Fruit fly (Drosophila melanogaster) whole organism, embryonic: ENCODE data around the gene Fibp.

Experiments used
- Ada2b ChIP-seq: fragments of 200-800 bp; sonication (Bioruptor generic); IDR thresholded peaks from 2 replicates; pipeline ENCODE4 v1.3.6; 2022; ENCODE audit warnings: missing biosample characterization, missing genetic modification characterization
- Antp ChIP-seq: fragments of 200-800 bp; sonication (Bioruptor generic); optimal IDR thresholded peaks from 3 replicates; lab custom pipeline; 2016; ENCODE audit warnings: missing biosample characterization, missing genetic modification characterization
- Atf-2 ChIP-seq: fragments of 200-800 bp; sonication (Bioruptor generic); optimal IDR thresholded peaks from 2 replicates; lab custom pipeline; 2016; ENCODE audit warnings: missing biosample characterization, missing genetic modification characterization
- C15 ChIP-seq: fragments of 200-800 bp; sonication (Bioruptor generic); IDR thresholded peaks from 3 replicates; pipeline ENCODE4 v1.3.6; 2022; ENCODE audit warnings: missing biosample characterization, missing genetic modification characterization
- CG10654 ChIP-seq: fragments of 200-800 bp; sonication (Bioruptor generic); optimal IDR thresholded peaks from 2 replicates; lab custom pipeline; 2016; ENCODE audit warnings: missing biosample characterization, missing genetic modification characterization
- CG12071 ChIP-seq: fragments of 200-800 bp; sonication (Bioruptor generic); optimal IDR thresholded peaks from 3 replicates; lab custom pipeline; 2018; ENCODE audit warnings: missing biosample characterization, mild to moderate bottlenecking, missing genetic modification characterization
- CG12659 ChIP-seq: fragments of 200-800 bp; sonication (Bioruptor generic); optimal IDR thresholded peaks from 3 replicates; lab custom pipeline; 2017; ENCODE audit warnings: mild to moderate bottlenecking, missing biosample characterization, missing genetic modification reagents, missing genetic modification characterization
- CG1647 ChIP-seq: fragments of 200-800 bp; sonication (Bioruptor generic); optimal IDR thresholded peaks from 3 replicates; lab custom pipeline; 2016; ENCODE audit warnings: missing biosample characterization, missing genetic modification characterization
- CG17328 ChIP-seq: fragments of 200-800 bp; sonication (Bioruptor generic); IDR thresholded peaks from 2 replicates; pipeline ENCODE4 v1.3.6; 2022; ENCODE audit warnings: missing biosample characterization, missing genetic modification characterization
- CG17568 ChIP-seq: fragments of 200-800 bp; sonication (Bioruptor generic); optimal IDR thresholded peaks from 2 replicates; lab custom pipeline; 2018; ENCODE audit warnings: missing biosample characterization, mild to moderate bottlenecking, missing genetic modification characterization, moderate library complexity
- CG17912 ChIP-seq: fragments of 200-800 bp; sonication (Bioruptor generic); optimal IDR thresholded peaks from 2 replicates; lab custom pipeline; 2018; ENCODE audit warnings: missing biosample characterization, mild to moderate bottlenecking, missing genetic modification characterization
- CG32767 ChIP-seq: fragments of 200-800 bp; sonication (Bioruptor generic); IDR thresholded peaks from 2 replicates; pipeline ENCODE4 v1.3.6; 2022; ENCODE audit warnings: missing biosample characterization, missing genetic modification characterization
- CG6272 ChIP-seq: fragments of 200-800 bp; sonication (Bioruptor generic); IDR thresholded peaks from 2 replicates; pipeline ENCODE4 v1.3.6; 2022; ENCODE audit warnings: missing biosample characterization, missing genetic modification characterization
- CG7357 ChIP-seq: fragments of 200-800 bp; sonication (Bioruptor generic); IDR thresholded peaks from 3 replicates; pipeline ENCODE4 v1.3.6; 2022; ENCODE audit warnings: missing biosample characterization, missing genetic modification characterization
- CG8281 ChIP-seq: fragments of 200-800 bp; sonication (Bioruptor generic); optimal IDR thresholded peaks from 2 replicates; lab custom pipeline; 2018; ENCODE audit warnings: missing biosample characterization, mild to moderate bottlenecking, missing genetic modification characterization, moderate library complexity
- Dad ChIP-seq: fragments of 200-800 bp; sonication (Bioruptor generic); optimal IDR thresholded peaks from 3 replicates; lab custom pipeline; 2016; ENCODE audit warnings: missing biosample characterization, missing genetic modification characterization
- Dip2 ChIP-seq: fragments of 200-800 bp; sonication (Bioruptor generic); IDR thresholded peaks from 2 replicates; pipeline ENCODE4 v1.3.6; 2022; ENCODE audit warnings: missing biosample characterization, missing genetic modification characterization
- Dp ChIP-seq: fragments of 200-800 bp; sonication (Bioruptor generic); optimal IDR thresholded peaks from 2 replicates; lab custom pipeline; 2018; ENCODE audit warnings: missing biosample characterization, mild to moderate bottlenecking, missing genetic modification characterization, moderate library complexity
- E2f2 ChIP-seq: fragments of 200-800 bp; sonication (Bioruptor generic); IDR thresholded peaks from 2 replicates; pipeline ENCODE4 v1.3.6; 2022; ENCODE audit warnings: missing biosample characterization, missing genetic modification characterization
- Ets65A ChIP-seq: fragments of 200-800 bp; sonication (Bioruptor generic); peaks from one replicate; lab custom pipeline; 2016; ENCODE audit warnings: missing biosample characterization, missing genetic modification characterization
- HmgD ChIP-seq: fragments of 200-800 bp; sonication (Bioruptor generic); optimal IDR thresholded peaks from 3 replicates; lab custom pipeline; 2016; ENCODE audit warnings: missing biosample characterization, missing genetic modification characterization
- Hr78 ChIP-seq, 2 experiments: fragments of 200-800 bp in 1 of 2; fragments of >200 bp in 1 of 2; sonication (Bioruptor generic) in 1 of 2; optimal IDR thresholded peaks; 2 replicates each; lab custom pipeline; 2017 to 2019; ENCODE audit warnings: missing biosample characterization in 2 of 2, missing genetic modification characterization in 2 of 2, mild to moderate bottlenecking in 1 of 2, moderate library complexity in 1 of 2
- Hsf ChIP-seq: fragments of 200-800 bp; sonication (Bioruptor generic); optimal IDR thresholded peaks from 3 replicates; lab custom pipeline; 2016; ENCODE audit warnings: missing biosample characterization, missing genetic modification characterization
- Max ChIP-seq: fragments of 200-800 bp; sonication (Bioruptor generic); optimal IDR thresholded peaks from 2 replicates; lab custom pipeline; 2016; ENCODE audit warnings: missing biosample characterization, mild to moderate bottlenecking, missing genetic modification characterization
- Ravus ChIP-seq: fragments of 200-800 bp; sonication (Bioruptor generic); IDR thresholded peaks from 2 replicates; pipeline ENCODE4 v1.3.6; 2022; ENCODE audit warnings: missing biosample characterization, missing genetic modification characterization
- Rx ChIP-seq: fragments of 200-800 bp; sonication (Bioruptor generic); IDR thresholded peaks from 2 replicates; pipeline ENCODE4 v1.3.6; 2022; ENCODE audit warnings: missing biosample characterization, missing genetic modification characterization
- Sin3A ChIP-seq: fragments of >200 bp; optimal IDR thresholded peaks from 2 replicates; lab custom pipeline; 2018
- Sox100B ChIP-seq: fragments of 200-800 bp; sonication (Bioruptor generic); optimal IDR thresholded peaks from 3 replicates; lab custom pipeline; 2018; ENCODE audit warnings: missing biosample characterization, mild to moderate bottlenecking, missing genetic modification characterization
- Taf1 ChIP-seq: fragments of 200-800 bp; sonication (Bioruptor generic); IDR thresholded peaks from 2 replicates; pipeline ENCODE4 v1.3.6; 2022; ENCODE audit warnings: missing biosample characterization, missing genetic modification characterization
- abd-A ChIP-seq: fragments of 200-800 bp; sonication (Bioruptor generic); optimal IDR thresholded peaks from 3 replicates; lab custom pipeline; 2019; ENCODE audit warnings: missing biosample characterization, mild to moderate bottlenecking, missing genetic modification characterization, moderate library complexity
- amos ChIP-seq: fragments of 200-800 bp; sonication (Bioruptor generic); IDR thresholded peaks from 2 replicates; pipeline ENCODE4 v1.3.6; 2022; ENCODE audit warnings: missing biosample characterization, missing genetic modification characterization; ENCODE audit not compliant: partially characterized antibody
- bbx ChIP-seq: fragments of 200-800 bp; sonication (Bioruptor generic); IDR thresholded peaks from 2 replicates; pipeline ENCODE4 v1.3.6; 2022; ENCODE audit warnings: missing biosample characterization, missing genetic modification characterization; ENCODE audit not compliant: partially characterized antibody
- btn ChIP-seq: fragments of 200-800 bp; sonication (Bioruptor generic); optimal IDR thresholded peaks from 2 replicates; lab custom pipeline; 2016; ENCODE audit warnings: missing biosample characterization, missing genetic modification characterization
- cato ChIP-seq: fragments of 200-800 bp; sonication (Bioruptor generic); optimal IDR thresholded peaks from 2 replicates; lab custom pipeline; 2016; ENCODE audit warnings: missing biosample characterization, missing genetic modification characterization, borderline replicate concordance
- chinmo ChIP-seq: fragments of 200-800 bp; sonication (Bioruptor generic); IDR thresholded peaks from 4 replicates; pipeline ENCODE4 v1.3.6; 2022; ENCODE audit warnings: missing biosample characterization, missing genetic modification characterization; ENCODE audit not compliant: partially characterized antibody
- dati ChIP-seq: fragments of 200-800 bp; sonication (Bioruptor generic); IDR thresholded peaks from 2 replicates; pipeline ENCODE4 v1.3.6; 2022; ENCODE audit warnings: missing biosample characterization, missing genetic modification characterization
- gsb ChIP-seq: fragments of 200-800 bp; sonication (Bioruptor generic); IDR thresholded peaks from 2 replicates; pipeline ENCODE4 v1.3.6; 2022; ENCODE audit warnings: missing biosample characterization, missing genetic modification characterization
- hbn ChIP-seq: fragments of 200-800 bp; sonication (Bioruptor generic); IDR thresholded peaks from 2 replicates; pipeline ENCODE4 v1.3.6; 2022; ENCODE audit warnings: missing biosample characterization, missing genetic modification characterization; ENCODE audit not compliant: partially characterized antibody
- lola ChIP-seq, 3 experiments: fragments of >200 bp in 2 of 3; fragments of 200-800 bp in 1 of 3; sonication (Bioruptor generic) in 1 of 3; optimal IDR thresholded peaks; 2 replicates each; lab custom pipeline; 2017 to 2019; ENCODE audit warnings: missing biosample characterization in 3 of 3, missing genetic modification characterization in 3 of 3, mild to moderate bottlenecking in 1 of 3, moderate library complexity in 1 of 3
- otp ChIP-seq: fragments of 200-800 bp; sonication (Bioruptor generic); IDR thresholded peaks from 3 replicates; pipeline ENCODE4, ENCODE4 v1.3.6; 2022; ENCODE audit warnings: missing biosample characterization, missing genetic modification characterization
- pita ChIP-seq: fragments of 200-800 bp; sonication (Bioruptor generic); optimal IDR thresholded peaks from 2 replicates; lab custom pipeline; 2017; ENCODE audit warnings: missing biosample characterization, mild to moderate bottlenecking, missing genetic modification characterization
- pnt ChIP-seq: fragments of 200-800 bp; sonication (Bioruptor generic); optimal IDR thresholded peaks from 3 replicates; lab custom pipeline; 2016; ENCODE audit warnings: missing biosample characterization, missing genetic modification characterization
- psq ChIP-seq: fragments of 200-800 bp; sonication (Bioruptor generic); optimal IDR thresholded peaks from 2 replicates; lab custom pipeline; 2017; ENCODE audit warnings: missing biosample characterization, missing genetic modification characterization
- pum ChIP-seq: fragments of 200-800 bp; sonication (Bioruptor generic); optimal IDR thresholded peaks from 2 replicates; lab custom pipeline; 2016; ENCODE audit warnings: missing biosample characterization, missing genetic modification characterization
- ranshi ChIP-seq: fragments of 200-800 bp; sonication (Bioruptor generic); IDR thresholded peaks from 2 replicates; pipeline ENCODE4 v1.3.6; 2022; ENCODE audit warnings: missing biosample characterization, missing genetic modification characterization
- sqz ChIP-seq: fragments of 200-800 bp; sonication (Bioruptor generic); optimal IDR thresholded peaks from 3 replicates; lab custom pipeline; 2018; ENCODE audit warnings: missing biosample characterization, mild to moderate bottlenecking, missing genetic modification characterization
- tup ChIP-seq: fragments of 200-800 bp; sonication (Bioruptor generic); optimal IDR thresholded peaks from 2 replicates; lab custom pipeline; 2016; ENCODE audit warnings: missing biosample characterization, mild to moderate bottlenecking, missing genetic modification characterization, moderate library complexity
- twi ChIP-seq: fragments of 200-800 bp; optimal IDR thresholded peaks from 2 replicates; lab custom pipeline; 2019; ENCODE audit warnings: missing biosample characterization, mild to moderate bottlenecking, missing genetic modification characterization, moderate library complexity
- zen ChIP-seq: fragments of 200-800 bp; sonication (Bioruptor generic); optimal IDR thresholded peaks from 3 replicates; lab custom pipeline; 2018; ENCODE audit warnings: missing biosample characterization, mild to moderate bottlenecking, missing genetic modification characterization, moderate library complexity

The Fibp gene

DNA sequence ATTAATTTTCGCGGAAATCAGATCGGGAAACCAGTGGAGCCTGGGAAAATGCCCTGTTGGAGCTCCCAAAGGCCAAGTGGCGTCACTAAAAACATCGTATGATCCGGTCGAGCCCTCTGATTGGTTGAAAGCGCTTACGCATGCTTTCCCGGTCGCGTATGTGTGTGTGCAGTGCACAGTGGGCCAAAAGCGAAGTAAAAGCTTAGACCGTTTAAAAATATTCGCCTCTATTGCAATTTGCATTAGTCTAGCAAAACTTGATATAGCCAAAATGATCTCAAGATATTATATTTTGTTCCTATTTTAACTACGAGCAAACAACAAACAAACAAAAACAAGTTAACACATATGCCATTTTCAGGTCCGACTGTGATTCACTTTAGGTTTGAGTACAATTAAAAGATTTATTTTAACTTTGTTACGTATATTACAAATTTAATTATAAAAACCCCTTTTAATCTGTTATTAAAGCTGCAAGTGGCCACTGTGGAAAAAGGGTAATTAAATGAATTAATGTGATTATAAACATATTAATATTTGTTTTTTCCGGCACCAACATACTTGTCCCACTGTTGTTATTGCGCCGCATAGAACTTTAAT is 23.5 kb downstream of the Fibp start (continued):
- TF ChIP-seq psq (GFP tag; lab: Kevin White, UChicago) (peak; percentile 13), Antp (peak; percentile 76), CG32767 (GFP tag; lab: Robert Waterston, UW) (peak; percentile 62), sqz (GFP tag; lab: Kevin White, UChicago) (no peak), Dp (no peak), Taf1 (peak; percentile 55; the same call in 1 of the 2 replicates), pnt (GFP tag; lab: Kevin White, UChicago) (peak; percentile 46), C15 (GFP tag; lab: Robert Waterston, UW) (0 out of 3 replicates have a peak, but pooled peaks have one; percentile 11), dati (GFP tag; lab: Robert Waterston, UW) (no peak), Atf-2 (GFP tag; lab: Kevin White, UChicago) (peak; percentile 79), CG17912 (GFP tag; lab: Kevin White, UChicago) (peak; percentile 36), CG7357 (GFP tag; lab: Robert Waterston, UW) (peak; percentile 55; the same call in 1 of the 3 replicates), E2f2 (GFP tag; lab: Robert Waterston, UW) (peak; percentile 48; the same call in 1 of the 2 replicates), Max (GFP tag; lab: Kevin White, UChicago) (peak; percentile 83), CG17328 (GFP tag; lab: Robert Waterston, UW) (peak; percentile 66), CG12659 (GFP tag; lab: Kevin White, UChicago) (peak; percentile 93), HmgD (peak; percentile 31), Hsf (GFP tag; lab: Kevin White, UChicago) (peak; percentile 81), pita (GFP tag; lab: Kevin White, UChicago) (no peak), Ets65A (GFP tag; lab: Kevin White, UChicago) (peak; percentile 96), btn (GFP tag; lab: Kevin White, UChicago) (peak; percentile 75), Sin3A (lab: Kevin White, UChicago) (no peak), hbn (GFP tag; lab: Robert Waterston, UW) (no peak), bbx (GFP tag; lab: Robert Waterston, UW) (peak; percentile 62; the same call in 1 of the 2 replicates), otp (GFP tag; lab: Robert Waterston, UW) (peak; percentile 56; the same call in 1 of the 3 replicates), Dad (GFP tag; lab: Kevin White, UChicago) (peak; percentile 35), Sox100B (GFP tag; lab: Kevin White, UChicago) (peak; percentile 94), abd-A (tag; lab: Kevin White, UChicago) (no peak), CG17568 (GFP tag; lab: Kevin White, UChicago) (no peak), chinmo (GFP tag; lab: Robert Waterston, UW) (peak; percentile 67; the same call in 1 of the 4 replicates), cato (GFP tag; lab: Kevin White, UChicago) (peak; percentile 79), Rx (GFP tag; lab: Robert Waterston, UW) (peak; percentile 7; the same call in 1 of the 2 replicates), ranshi (peak; percentile 43), CG1647 (peak; percentile 13), gsb (GFP tag; lab: Robert Waterston, UW) (peak; percentile 80; the same call in 1 of the 2 replicates), Hr78 (GFP tag; optimal IDR thresholded peaks at IDR 0.05; lab: Kevin White, UChicago) (no peak), CG8281 (tag; lab: Kevin White, UChicago) (peak; percentile 69), CG12071 (GFP tag; lab: Kevin White, UChicago) (peak; percentile 70), amos (GFP tag; lab: Robert Waterston, UW) (no peak; the same call in 1 of the 2 replicates), lola (GFP tag; optimal IDR thresholded peaks at IDR 0.05; lab: Kevin White, UChicago) (peak in 1 of 3 experiments; percentile 77), Ada2b (peak; percentile 69), pum (GFP tag; lab: Kevin White, UChicago) (peak; percentile 49), CG6272 (GFP tag; lab: Robert Waterston, UW) (peak; percentile 64; the same call in 1 of the 2 replicates), twi (tag; lab: Kevin White, UChicago) (peak; percentile 57), Dip2 (GFP tag; lab: Robert Waterston, UW) (no peak), tup (GFP tag; lab: Kevin White, UChicago) (peak; percentile 54), zen (peak; percentile 39), CG10654 (peak; percentile 44), Ravus (GFP tag; lab: Robert Waterston, UW) (no peak)
